Worm (Caenorhabditis elegans) whole organism, L2 larva: ENCODE measurements around the gene Y70G10A.4.

ENCODE experiments used
- C34F6.9 ChIP-seq: fragments of 150-350 bp; optimal IDR thresholded peaks from 2 replicates; lab custom pipeline; 2014; ENCODE audit warnings: missing biosample characterization, missing genetic modification characterization
- F13H6.1 ChIP-seq: sonication (generic microtip); optimal IDR thresholded peaks from 2 replicates; lab custom pipeline; 2016; ENCODE audit warnings: missing genetic modification characterization, missing compliant biosample characterization
- R02D3.7 ChIP-seq: fragments of 150-350 bp; optimal IDR thresholded peaks from 2 replicates; lab custom pipeline; 2014; ENCODE audit warnings: missing biosample characterization, missing genetic modification characterization
- Y55F3AM.14 ChIP-seq: fragments of 200-800 bp; sonication (Bioruptor generic); optimal IDR thresholded peaks from 2 replicates; lab custom pipeline; 2018; ENCODE audit warnings: mild to moderate bottlenecking, missing genetic modification characterization, missing compliant biosample characterization
- ZK546.5 ChIP-seq: sonication (generic microtip); optimal IDR thresholded peaks from 2 replicates; lab custom pipeline; 2017; ENCODE audit warnings: missing biosample characterization, missing genetic modification characterization
- alr-1 ChIP-seq: fragments of 150-350 bp; optimal IDR thresholded peaks from 2 replicates; lab custom pipeline; 2014; ENCODE audit warnings: missing biosample characterization, missing genetic modification characterization
- aly-2 ChIP-seq: fragments of 150-350 bp; optimal IDR thresholded peaks from 2 replicates; lab custom pipeline; 2014; ENCODE audit warnings: missing biosample characterization, missing genetic modification characterization
- ama-1 ChIP-seq: fragments of 150-350 bp; optimal IDR thresholded peaks from 2 replicates; lab custom pipeline; 2018; ENCODE audit warnings: inconsistent platforms
- blmp-1 ChIP-seq: sonication (generic microtip); optimal IDR thresholded peaks from 2 replicates; lab custom pipeline; 2017; ENCODE audit warnings: missing genetic modification characterization, mild to moderate bottlenecking, missing compliant biosample characterization, antibody characterized with exemption, moderate library complexity; ENCODE audit not compliant: insufficient read depth
- ceh-16 ChIP-seq: fragments of 150-350 bp; optimal IDR thresholded peaks from 2 replicates; lab custom pipeline; 2014; ENCODE audit warnings: missing biosample characterization, missing genetic modification characterization
- ceh-82 ChIP-seq: fragments of 150-350 bp; optimal IDR thresholded peaks from 2 replicates; lab custom pipeline; 2014; ENCODE audit warnings: missing biosample characterization, missing genetic modification characterization
- crh-2 ChIP-seq: sonication (generic microtip); optimal IDR thresholded peaks from 2 replicates; lab custom pipeline; 2017; ENCODE audit warnings: missing biosample characterization, missing genetic modification characterization
- dmd-4 ChIP-seq: sonication (generic microtip); optimal IDR thresholded peaks from 2 replicates; lab custom pipeline; 2017; ENCODE audit warnings: missing biosample characterization, missing genetic modification characterization
- egl-27 ChIP-seq: sonication (generic microtip); optimal IDR thresholded peaks from 3 replicates; lab custom pipeline; 2017; ENCODE audit warnings: missing biosample characterization, missing genetic modification reagents, missing genetic modification characterization
- elt-1 ChIP-seq: fragments of 150-350 bp; optimal IDR thresholded peaks from 2 replicates; lab custom pipeline; 2014; ENCODE audit warnings: missing biosample characterization, missing genetic modification characterization
- fos-1 ChIP-seq: fragments of 150-350 bp; optimal IDR thresholded peaks from 2 replicates; lab custom pipeline; 2014; ENCODE audit warnings: missing biosample characterization, missing genetic modification characterization
- gmeb-1 ChIP-seq: fragments of 150-350 bp; optimal IDR thresholded peaks from 2 replicates; lab custom pipeline; 2014; ENCODE audit warnings: missing biosample characterization, missing genetic modification characterization
- lin-11 ChIP-seq: fragments of 150-350 bp; sonication (generic microtip); optimal IDR thresholded peaks from 2 replicates; lab custom pipeline; 2014; ENCODE audit warnings: missing biosample characterization, missing genetic modification characterization, inconsistent platforms, mixed read lengths
- lin-13 ChIP-seq: fragments of 150-350 bp; optimal IDR thresholded peaks from 2 replicates; lab custom pipeline; 2014; ENCODE audit warnings: missing biosample characterization, missing genetic modification reagents, missing genetic modification characterization
- lin-39 ChIP-seq: fragments of 150-350 bp; optimal IDR thresholded peaks from 2 replicates; lab custom pipeline; 2014; ENCODE audit warnings: missing biosample characterization, missing genetic modification reagents, missing genetic modification characterization
- lsy-2 ChIP-seq, 2 experiments: fragments of 150-350 bp in 1 of 2; sonication (generic microtip) in 1 of 2; optimal IDR thresholded peaks; 2 replicates each; lab custom pipeline; 2014 to 2017; ENCODE audit warnings: missing biosample characterization in 2 of 2, missing genetic modification characterization in 2 of 2
- mab-5 ChIP-seq: fragments of 150-350 bp; optimal IDR thresholded peaks from 2 replicates; lab custom pipeline; 2014; ENCODE audit warnings: missing biosample characterization, missing genetic modification characterization
- mbf-1 ChIP-seq: sonication (generic microtip); optimal IDR thresholded peaks from 2 replicates; lab custom pipeline; 2017; ENCODE audit warnings: missing biosample characterization, missing genetic modification characterization
- mdl-1 ChIP-seq, 2 experiments: fragments of 150-350 bp in 1 of 2; sonication (generic microtip) in 1 of 2; optimal IDR thresholded peaks; 2 replicates each; lab custom pipeline; 2017; ENCODE audit warnings: missing biosample characterization in 2 of 2, missing genetic modification characterization in 2 of 2
- nhr-10 ChIP-seq: sonication (generic microtip); optimal IDR thresholded peaks from 2 replicates; lab custom pipeline; 2017; ENCODE audit warnings: missing biosample characterization, missing genetic modification characterization
- nhr-12 ChIP-seq: fragments of 150-350 bp; optimal IDR thresholded peaks from 2 replicates; lab custom pipeline; 2014; ENCODE audit warnings: missing biosample characterization, missing genetic modification characterization
- nhr-129 ChIP-seq: fragments of 150-350 bp; optimal IDR thresholded peaks from 2 replicates; lab custom pipeline; 2014; ENCODE audit warnings: missing biosample characterization, missing genetic modification characterization
- nhr-21 ChIP-seq: fragments of 150-350 bp; optimal IDR thresholded peaks from 2 replicates; lab custom pipeline; 2014; ENCODE audit warnings: missing biosample characterization, missing genetic modification characterization
- nhr-23 ChIP-seq: fragments of 150-350 bp; optimal IDR thresholded peaks from 2 replicates; lab custom pipeline; 2014; ENCODE audit warnings: missing biosample characterization, missing genetic modification reagents, missing genetic modification characterization
- nhr-237 ChIP-seq: fragments of 150-350 bp; optimal IDR thresholded peaks from 2 replicates; lab custom pipeline; 2014; ENCODE audit warnings: missing biosample characterization, missing genetic modification characterization
- nhr-25 ChIP-seq: fragments of 150-350 bp; sonication (generic microtip); optimal IDR thresholded peaks from 3 replicates; lab custom pipeline; 2014; ENCODE audit warnings: missing biosample characterization, missing genetic modification characterization
- nhr-6 ChIP-seq: fragments of 150-350 bp; optimal IDR thresholded peaks from 2 replicates; lab custom pipeline; 2014; ENCODE audit warnings: missing biosample characterization, missing genetic modification characterization
- nhr-77 ChIP-seq: fragments of 150-350 bp; optimal IDR thresholded peaks from 2 replicates; lab custom pipeline; 2014; ENCODE audit warnings: missing biosample characterization, missing genetic modification characterization
- peb-1 ChIP-seq: fragments of 150-350 bp; optimal IDR thresholded peaks from 2 replicates; lab custom pipeline; 2014; ENCODE audit warnings: missing biosample characterization, missing genetic modification characterization
- sem-4 ChIP-seq: fragments of 150-350 bp; optimal IDR thresholded peaks from 2 replicates; lab custom pipeline; 2014; ENCODE audit warnings: missing biosample characterization, missing genetic modification reagents, missing genetic modification characterization
- skn-1 ChIP-seq: sonication (generic microtip); optimal IDR thresholded peaks from 2 replicates; lab custom pipeline; 2017; ENCODE audit warnings: missing biosample characterization, missing genetic modification characterization
- sma-3 ChIP-seq: sonication (generic microtip); optimal IDR thresholded peaks from 2 replicates; lab custom pipeline; 2016; ENCODE audit warnings: missing genetic modification reagents, missing genetic modification characterization, missing compliant biosample characterization
- sma-9 ChIP-seq, 2 experiments: fragments of 150-350 bp in 1 of 2; sonication (generic microtip) in 1 of 2; optimal IDR thresholded peaks; 2 replicates each; lab custom pipeline; 2014 to 2016; ENCODE audit warnings: missing genetic modification characterization in 2 of 2, mild to moderate bottlenecking in 1 of 2, missing biosample characterization in 1 of 2, missing compliant biosample characterization in 1 of 2, missing genetic modification reagents in 1 of 2, moderate library complexity in 1 of 2
- snpc-4 ChIP-seq: fragments of 150-350 bp; optimal IDR thresholded peaks from 2 replicates; lab custom pipeline; 2014; ENCODE audit warnings: missing biosample characterization, missing genetic modification characterization
- unc-55 ChIP-seq: fragments of 150-350 bp; sonication (generic microtip); optimal IDR thresholded peaks from 3 replicates; lab custom pipeline; 2014; ENCODE audit warnings: missing biosample characterization, missing genetic modification reagents, missing genetic modification characterization
- unc-62 ChIP-seq: fragments of 150-350 bp; optimal IDR thresholded peaks from 2 replicates; lab custom pipeline; 2014; ENCODE audit warnings: missing biosample characterization, missing genetic modification reagents, missing genetic modification characterization
- zag-1 ChIP-seq: fragments of 150-350 bp; optimal IDR thresholded peaks from 2 replicates; lab custom pipeline; 2014; ENCODE audit warnings: missing biosample characterization, missing genetic modification characterization
- ztf-1 ChIP-seq: fragments of 200-800 bp; sonication (Bioruptor generic); conservative IDR thresholded peaks from 2 replicates; pipeline ENCODE4 v1.3.6; 2022; ENCODE audit warnings: missing genetic modification characterization, missing compliant biosample characterization
- ztf-11 ChIP-seq: sonication (generic microtip); optimal IDR thresholded peaks from 2 replicates; lab custom pipeline; 2017; ENCODE audit warnings: missing biosample characterization, missing genetic modification characterization
- ztf-4 ChIP-seq: fragments of 150-350 bp; optimal IDR thresholded peaks from 2 replicates; lab custom pipeline; 2014; ENCODE audit warnings: missing biosample characterization, missing genetic modification characterization

The Y70G10A.4 gene

ce11 chrIII:10216585-10217278 lies 5.2 kb upstream of the Y70G10A.4 start, which contains the start of gene cts-1:
TSS of gene cts-1 (minus strand) at chrIII:10216635.
- peak; percentile 15 for TF ChIP-seq nhr-6
- TF ChIP-seq peb-1 (tag; lab: Kevin White, UChicago), result no peak
- TF ChIP-seq snpc-4 (tag; lab: Kevin White, UChicago), result peak; percentile 48
- TF ChIP-seq sma-3 (GFP tag; lab: Kevin White, UChicago), result peak; percentile 90
- TF ChIP-seq ZK546.5 (tag; lab: Kevin White, UChicago), result no peak
- peak; percentile 84 for TF ChIP-seq C34F6.9 (tag; lab: Kevin White, UChicago)
- TF ChIP-seq ztf-4, result peak; percentile 77
- peak; percentile 59 to 92 for TF ChIP-seq lsy-2 (tag; optimal IDR thresholded peaks at IDR 0.05; lab: Kevin White, UChicago)
- no peak for TF ChIP-seq nhr-12
- TF ChIP-seq nhr-21 (tag; lab: Kevin White, UChicago), result peak; percentile 91
- TF ChIP-seq fos-1 (tag; lab: Kevin White, UChicago), result peak; percentile 85
- peak; percentile 96 for TF ChIP-seq crh-2 (tag; lab: Kevin White, UChicago)
- TF ChIP-seq ama-1 (lab: Kevin White, UChicago), result peak; percentile 76
- peak; percentile 80 for TF ChIP-seq lin-13 (GFP tag; lab: Kevin White, UChicago)
- TF ChIP-seq Y55F3AM.14 (GFP tag; lab: Kevin White, UChicago), result no peak
- TF ChIP-seq zag-1 (tag; lab: Kevin White, UChicago), result peak; percentile 50
- TF ChIP-seq dmd-4, result no peak
- TF ChIP-seq mab-5 (tag; lab: Kevin White, UChicago), result peak; percentile 36
- TF ChIP-seq nhr-129 (tag; lab: Kevin White, UChicago), result peak; percentile 84
- TF ChIP-seq F13H6.1 (tag; lab: Kevin White, UChicago), result peak; percentile 86
- no peak for TF ChIP-seq elt-1 (tag; lab: Kevin White, UChicago)
- no peak for TF ChIP-seq nhr-23 (tag; lab: Kevin White, UChicago)
- TF ChIP-seq R02D3.7, result no peak
- no peak for TF ChIP-seq ztf-1 (GFP tag; lab: Robert Waterston, UW)
- no peak for TF ChIP-seq nhr-10 (tag; lab: Kevin White, UChicago)
- TF ChIP-seq lin-11 (tag; lab: Kevin White, UChicago), result peak; percentile 26
- peak; percentile 41 for TF ChIP-seq sem-4 (tag; lab: Kevin White, UChicago)
- TF ChIP-seq nhr-25 (tag; lab: Kevin White, UChicago), result peak; percentile 88
- TF ChIP-seq blmp-1 (tag; lab: Kevin White, UChicago), result peak; percentile 71
- TF ChIP-seq unc-62, result no peak
- peak; percentile 58 for TF ChIP-seq gmeb-1 (tag; lab: Kevin White, UChicago)
- peak; percentile 68 for TF ChIP-seq unc-55 (GFP tag; lab: Kevin White, UChicago)
- no peak for TF ChIP-seq lin-39 (tag; lab: Kevin White, UChicago)
- TF ChIP-seq alr-1 (tag; lab: Kevin White, UChicago), result no peak
- peak; percentile 42 to 85 for TF ChIP-seq mdl-1 (tag; optimal IDR thresholded peaks at IDR 0.05; lab: Kevin White, UChicago)

- TF ChIP-seq sem-4 (tag; lab: Kevin White, UChicago) (peak; percentile 72), ZK546.5 (tag; lab: Kevin White, UChicago) (peak; percentile 31), nhr-23 (tag; lab: Kevin White, UChicago) (no peak), peb-1 (tag; lab: Kevin White, UChicago) (no peak), unc-55 (GFP tag; lab: Kevin White, UChicago) (peak; percentile 98), ztf-1 (GFP tag; lab: Robert Waterston, UW) (no peak), lin-13 (GFP tag; lab: Kevin White, UChicago) (peak; percentile 90), alr-1 (tag; lab: Kevin White, UChicago) (no peak), R02D3.7 (peak; percentile 5), lin-11 (tag; lab: Kevin White, UChicago) (peak; percentile 61), ceh-82 (tag; lab: Kevin White, UChicago) (no peak), elt-1 (tag; lab: Kevin White, UChicago) (no peak), ceh-16 (tag; lab: Kevin White, UChicago) (peak; percentile 25), nhr-237 (tag; lab: Kevin White, UChicago) (no peak), ztf-11 (tag; lab: Kevin White, UChicago) (no peak), sma-3 (GFP tag; lab: Kevin White, UChicago) (peak; percentile 81), C34F6.9 (tag; lab: Kevin White, UChicago) (peak; percentile 91), snpc-4 (tag; lab: Kevin White, UChicago) (peak; percentile 55), mab-5 (tag; lab: Kevin White, UChicago) (peak; percentile 59), mdl-1 (tag; optimal IDR thresholded peaks at IDR 0.05; lab: Kevin White, UChicago) (peak in 1 of 2 experiments; percentile 54), ztf-4 (peak; percentile 1), nhr-25 (tag; lab: Kevin White, UChicago) (peak; percentile 86), F13H6.1 (tag; lab: Kevin White, UChicago) (peak; percentile 66), nhr-129 (tag; lab: Kevin White, UChicago) (peak; percentile 65), egl-27 (tag; lab: Kevin White, UChicago) (no peak), zag-1 (tag; lab: Kevin White, UChicago) (no peak), crh-2 (tag; lab: Kevin White, UChicago) (peak; percentile 90), skn-1 (tag; lab: Kevin White, UChicago) (peak; percentile 2), nhr-21 (tag; lab: Kevin White, UChicago) (peak; percentile 74), blmp-1 (tag; lab: Kevin White, UChicago) (peak; percentile 19), nhr-77 (tag; lab: Kevin White, UChicago) (no peak), nhr-12 (no peak), gmeb-1 (tag; lab: Kevin White, UChicago) (peak; percentile 91), aly-2 (tag; lab: Kevin White, UChicago) (no peak), ama-1 (lab: Kevin White, UChicago) (peak; percentile 41), mbf-1 (tag; lab: Kevin White, UChicago) (no peak), sma-9 (GFP tag; optimal IDR thresholded peaks at IDR 0.05; lab: Kevin White, UChicago) (no peak), sma-9 (tag; optimal IDR thresholded peaks at IDR 0.05; lab: Kevin White, UChicago) (no peak), nhr-10 (tag; lab: Kevin White, UChicago) (no peak)
These were observed 3.4 kb upstream of the Y70G10A.4 start, which contains the start of the genes rde-4 and cox-14 for ce11 chrIII:10218587-10218986. TSS of gene rde-4 (minus strand) at chrIII:10218646. TSS of gene cox-14 (plus strand) at chrIII:10218942.
